In the genomic region with DNA sequence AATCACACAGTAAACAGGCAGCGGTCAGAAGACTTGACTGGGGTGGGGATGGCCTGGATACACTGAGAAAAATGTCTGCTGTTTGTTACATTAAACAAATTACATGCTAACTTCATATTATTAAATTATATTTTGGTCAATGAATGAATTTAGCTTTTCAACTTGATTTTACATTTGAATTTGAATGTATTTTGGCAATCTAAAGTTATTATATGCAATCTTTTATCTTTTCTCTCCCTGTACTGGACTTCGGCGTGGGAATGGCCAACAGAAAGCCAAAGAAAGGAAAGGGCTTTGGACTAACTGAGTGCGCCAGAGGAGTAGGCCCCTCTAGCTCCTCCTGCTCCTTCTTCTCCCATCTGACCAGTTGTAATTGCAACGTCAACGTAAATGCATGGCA, we compare ENCODE assay signal across 1 fruit fly cellular context.
TF ChIP-seq lines count a peak whose summit lies in the region.

No protein-coding gene starts in this region.

TF ChIP-seq in whole organism, prepupa, 60 proteins besides CTCF, POLR2A, EP300 and RAD21 (continued from another document):
- TF ChIP-seq CG8319 (GFP tag; optimal IDR thresholded peaks at IDR 0.05; lab: Kevin White, UChicago) (peak; percentile 2), CG9139 (GFP tag; optimal IDR thresholded peaks at IDR 0.05; lab: Kevin White, UChicago) (no peak), svp (GFP tag; lab: Kevin White, UChicago) (peak; percentile 91), CG34406 (GFP tag; optimal IDR thresholded peaks at IDR 0.05; lab: Kevin White, UChicago) (peak; percentile 56), achi (GFP tag; optimal IDR thresholded peaks at IDR 0.05; lab: Kevin White, UChicago) (peak; percentile 56), Hr38 (GFP tag; optimal IDR thresholded peaks at IDR 0.05; lab: Kevin White, UChicago) (no peak), CG8632 (GFP tag; optimal IDR thresholded peaks at IDR 0.05; lab: Kevin White, UChicago) (no peak), CG8119 (GFP tag; IDR thresholded peaks at IDR 0.05; lab: Robert Waterston, UW) (peak; percentile 72), Eip75B (GFP tag; optimal IDR thresholded peaks at IDR 0.05; lab: Kevin White, UChicago) (peak; percentile 80), eg (GFP tag; IDR thresholded peaks at IDR 0.05; lab: Robert Waterston, UW) (no peak), CG32006 (GFP tag; optimal IDR thresholded peaks at IDR 0.05; lab: Kevin White, UChicago) (peak; percentile 36), dac (GFP tag; optimal IDR thresholded peaks at IDR 0.05; lab: Kevin White, UChicago) (no peak), esn (GFP tag; optimal IDR thresholded peaks at IDR 0.05; lab: Kevin White, UChicago) (peak; percentile 79), ss (GFP tag; optimal IDR thresholded peaks at IDR 0.05; lab: Kevin White, UChicago) (peak in 1 of 2 experiments; percentile 49), CG31627 (GFP tag; optimal IDR thresholded peaks at IDR 0.05; lab: Kevin White, UChicago) (peak; percentile 59), Eip93F (GFP tag; optimal IDR thresholded peaks at IDR 0.05; lab: Kevin White, UChicago) (peak; percentile 33), topi (GFP tag; optimal IDR thresholded peaks at IDR 0.05; lab: Kevin White, UChicago) (peak; percentile 69), cyc (GFP tag; optimal IDR thresholded peaks at IDR 0.05; lab: Kevin White, UChicago) (peak; percentile 74), CG10631 (GFP tag; optimal IDR thresholded peaks at IDR 0.05; lab: Kevin White, UChicago) (peak; percentile 56), CG6808 (GFP tag; optimal IDR thresholded peaks at IDR 0.05; lab: Kevin White, UChicago) (peak; percentile 57), CG15336 (GFP tag; IDR thresholded peaks at IDR 0.05; lab: Robert Waterston, UW) (peak; percentile 58), CG6854 (GFP tag; optimal IDR thresholded peaks at IDR 0.05; lab: Kevin White, UChicago) (peak; percentile 73), lz (GFP tag; optimal IDR thresholded peaks at IDR 0.05; lab: Kevin White, UChicago) (peak; percentile 74), CG3032 (tag; optimal IDR thresholded peaks at IDR 0.05; lab: Kevin White, UChicago) (peak; percentile 46), fd85E (GFP tag; optimal IDR thresholded peaks at IDR 0.05; lab: Kevin White, UChicago) (no peak), fkh (GFP tag; optimal IDR thresholded peaks at IDR 0.05; lab: Kevin White, UChicago) (no peak), CG11902 (GFP tag; optimal IDR thresholded peaks at IDR 0.05; lab: Kevin White, UChicago) (peak; percentile 38), dsx (GFP tag; optimal IDR thresholded peaks at IDR 0.05; lab: Kevin White, UChicago; ENCODE audit: poor library complexity, severe bottlenecking) (peak; percentile 21), CG6792 (GFP tag; optimal IDR thresholded peaks at IDR 0.05; lab: Kevin White, UChicago) (peak; percentile 62), Hr39 (GFP tag; optimal IDR thresholded peaks at IDR 0.05; lab: Kevin White, UChicago) (peak; percentile 65), Sox15 (GFP tag; optimal IDR thresholded peaks at IDR 0.05; lab: Kevin White, UChicago) (no peak), CG10669 (GFP tag; optimal IDR thresholded peaks at IDR 0.05; lab: Kevin White, UChicago) (peak; percentile 14), CG11294 (GFP tag; IDR thresholded peaks at IDR 0.05; lab: Robert Waterston, UW) (0 out of 2 replicates have a peak, but pooled peaks have one; percentile 22), Lpt (GFP tag; optimal IDR thresholded peaks at IDR 0.05; lab: Kevin White, UChicago) (peak; percentile 9)
